Fruit fly (Drosophila melanogaster) whole organism, prepupa: ENCODE measurements around the gene CG6481.

ENCODE experiments used
- CG10669 ChIP-seq: fragments of 200-800 bp; sonication (Bioruptor generic); optimal IDR thresholded peaks from 3 replicates; lab custom pipeline; 2018; ENCODE audit warnings: missing biosample characterization, mild to moderate bottlenecking, missing genetic modification characterization, moderate library complexity
- CG11294 ChIP-seq: fragments of 200-800 bp; sonication (Bioruptor generic); IDR thresholded peaks from 2 replicates; pipeline ENCODE4 v1.3.6; 2022; ENCODE audit warnings: missing biosample characterization, missing genetic modification characterization
- CG11762 ChIP-seq: fragments of 200-800 bp; sonication (Bioruptor generic); optimal IDR thresholded peaks from 3 replicates; lab custom pipeline; 2016; ENCODE audit warnings: missing biosample characterization, missing genetic modification characterization; ENCODE audit not compliant: insufficient read depth
- CG11902 ChIP-seq: fragments of 200-800 bp; sonication (Bioruptor generic); optimal IDR thresholded peaks from 3 replicates; lab custom pipeline; 2016; ENCODE audit warnings: missing biosample characterization, missing genetic modification characterization
- CG15336 ChIP-seq: fragments of 200-800 bp; sonication (Bioruptor generic); IDR thresholded peaks from 2 replicates; pipeline ENCODE4 v1.3.6; 2022; ENCODE audit warnings: missing biosample characterization, missing genetic modification characterization
- CG3032 ChIP-seq: fragments of 200-800 bp; optimal IDR thresholded peaks from 2 replicates; lab custom pipeline; 2019; ENCODE audit warnings: missing biosample characterization, mild to moderate bottlenecking, missing genetic modification characterization, moderate library complexity
- CG31627 ChIP-seq: fragments of 200-800 bp; sonication (Bioruptor generic); optimal IDR thresholded peaks from 3 replicates; lab custom pipeline; 2016; ENCODE audit warnings: missing biosample characterization, missing genetic modification characterization
- CG32006 ChIP-seq: fragments of 200-800 bp; sonication (Bioruptor generic); optimal IDR thresholded peaks from 3 replicates; lab custom pipeline; 2017; ENCODE audit warnings: missing biosample characterization, mild to moderate bottlenecking, missing genetic modification characterization
- CG34406 ChIP-seq: fragments of 200-800 bp; sonication (Bioruptor generic); optimal IDR thresholded peaks from 3 replicates; lab custom pipeline; 2016; ENCODE audit warnings: missing biosample characterization, missing genetic modification characterization
- CG3919 ChIP-seq: fragments of 200-800 bp; sonication (Bioruptor generic); optimal IDR thresholded peaks from 3 replicates; lab custom pipeline; 2016; ENCODE audit warnings: missing biosample characterization, missing genetic modification characterization
- CG6163 ChIP-seq: fragments of 200-800 bp; sonication (Bioruptor generic); IDR thresholded peaks from 3 replicates; pipeline ENCODE4 v1.3.6; 2022; ENCODE audit warnings: missing biosample characterization, missing genetic modification characterization
- CG6792 ChIP-seq: fragments of 200-800 bp; sonication (Bioruptor generic); optimal IDR thresholded peaks from 3 replicates; lab custom pipeline; 2016; ENCODE audit warnings: missing biosample characterization, missing genetic modification characterization
- CG6808 ChIP-seq: fragments of 200-800 bp; sonication (Bioruptor generic); optimal IDR thresholded peaks from 3 replicates; lab custom pipeline; 2017; ENCODE audit warnings: missing biosample characterization, missing genetic modification characterization, mild to moderate bottlenecking, moderate library complexity, missing genetic modification reagents
- CG6854 ChIP-seq: fragments of 200-800 bp; sonication (Bioruptor generic); optimal IDR thresholded peaks from 2 replicates; lab custom pipeline; 2017; ENCODE audit warnings: missing biosample characterization, mild to moderate bottlenecking, missing genetic modification characterization
- CG7368 ChIP-seq: fragments of 200-800 bp; sonication (Bioruptor generic); optimal IDR thresholded peaks from 3 replicates; lab custom pipeline; 2016; ENCODE audit warnings: missing biosample characterization, missing genetic modification characterization
- CG8632 ChIP-seq: fragments of 200-800 bp; sonication (Bioruptor generic); optimal IDR thresholded peaks from 3 replicates; lab custom pipeline; 2016; ENCODE audit warnings: missing biosample characterization, missing genetic modification characterization
- CG9139 ChIP-seq: fragments of 200-800 bp; sonication (Bioruptor generic); optimal IDR thresholded peaks from 3 replicates; lab custom pipeline; 2017; ENCODE audit warnings: missing biosample characterization, mild to moderate bottlenecking, missing genetic modification characterization
- Eip78C ChIP-seq: fragments of 200-800 bp; sonication (Bioruptor generic); peaks from one replicate; lab custom pipeline; 2016; ENCODE audit warnings: missing biosample characterization, missing genetic modification characterization
- Eip93F ChIP-seq: fragments of 200-800 bp; sonication (Bioruptor generic); optimal IDR thresholded peaks from 2 replicates; lab custom pipeline; 2016; ENCODE audit warnings: missing biosample characterization, mild to moderate bottlenecking, missing genetic modification characterization
- Ets21C ChIP-seq: fragments of 200-800 bp; sonication (Bioruptor generic); optimal IDR thresholded peaks from 3 replicates; lab custom pipeline; 2016; ENCODE audit warnings: missing biosample characterization, missing genetic modification characterization
- Gug ChIP-seq: fragments of 200-800 bp; sonication (Bioruptor generic); IDR thresholded peaks from 2 replicates; pipeline ENCODE4 v1.3.6; 2022; ENCODE audit warnings: missing biosample characterization, missing genetic modification characterization
- Hr4 ChIP-seq: fragments of 200-800 bp; sonication (Bioruptor generic); optimal IDR thresholded peaks from 3 replicates; lab custom pipeline; 2016; ENCODE audit warnings: missing biosample characterization, missing genetic modification characterization
- Lpt ChIP-seq: fragments of 200-800 bp; sonication (Bioruptor generic); optimal IDR thresholded peaks from 3 replicates; lab custom pipeline; 2016; ENCODE audit warnings: missing biosample characterization, missing genetic modification characterization
- Met ChIP-seq: fragments of 200-800 bp; sonication (Bioruptor generic); optimal IDR thresholded peaks from 3 replicates; lab custom pipeline; 2016; ENCODE audit warnings: missing biosample characterization, missing genetic modification characterization
- Smox ChIP-seq: fragments of 200-800 bp; sonication (Bioruptor generic); optimal IDR thresholded peaks from 3 replicates; lab custom pipeline; 2016; ENCODE audit warnings: missing biosample characterization, missing genetic modification characterization
- Sox102F ChIP-seq: fragments of 200-800 bp; sonication (Bioruptor generic); optimal IDR thresholded peaks from 2 replicates; lab custom pipeline; 2016; ENCODE audit warnings: missing biosample characterization, mild to moderate bottlenecking, missing genetic modification characterization
- Sox14 ChIP-seq: fragments of 200-800 bp; sonication (Bioruptor generic); optimal IDR thresholded peaks from 3 replicates; lab custom pipeline; 2016; ENCODE audit warnings: missing biosample characterization, missing genetic modification characterization
- Sox15 ChIP-seq: fragments of 200-800 bp; sonication (Bioruptor generic); optimal IDR thresholded peaks from 3 replicates; lab custom pipeline; 2016; ENCODE audit warnings: missing biosample characterization, missing genetic modification characterization
- acj6 ChIP-seq: fragments of 200-800 bp; sonication (Bioruptor generic); optimal IDR thresholded peaks from 3 replicates; lab custom pipeline; 2016; ENCODE audit warnings: missing biosample characterization, missing genetic modification characterization
- cyc ChIP-seq: fragments of 200-800 bp; sonication (Bioruptor generic); optimal IDR thresholded peaks from 3 replicates; lab custom pipeline; 2016; ENCODE audit warnings: missing biosample characterization, missing genetic modification characterization
- dac ChIP-seq: fragments of 200-800 bp; sonication (Bioruptor generic); optimal IDR thresholded peaks from 2 replicates; lab custom pipeline; 2017; ENCODE audit warnings: missing biosample characterization, mild to moderate bottlenecking, missing genetic modification characterization
- dsx ChIP-seq: fragments of 200-800 bp; optimal IDR thresholded peaks from 3 replicates; lab custom pipeline; 2019; ENCODE audit warnings: missing biosample characterization, mild to moderate bottlenecking, missing genetic modification characterization, moderate library complexity; ENCODE audit not compliant: poor library complexity, severe bottlenecking
- eg ChIP-seq: fragments of 200-800 bp; sonication (Bioruptor generic); IDR thresholded peaks from 3 replicates; pipeline ENCODE4 v1.3.6; 2022; ENCODE audit warnings: missing biosample characterization, missing genetic modification characterization
- esn ChIP-seq: fragments of 200-800 bp; sonication (Bioruptor generic); optimal IDR thresholded peaks from 2 replicates; lab custom pipeline; 2016; ENCODE audit warnings: missing biosample characterization, mild to moderate bottlenecking, missing genetic modification characterization, moderate library complexity
- fd59A ChIP-seq: fragments of 200-800 bp; sonication (Bioruptor generic); optimal IDR thresholded peaks from 2 replicates; lab custom pipeline; 2017; ENCODE audit warnings: missing biosample characterization, mild to moderate bottlenecking, missing genetic modification characterization, missing genetic modification reagents
- fd85E ChIP-seq: fragments of 200-800 bp; sonication (Bioruptor generic); optimal IDR thresholded peaks from 3 replicates; lab custom pipeline; 2016; ENCODE audit warnings: missing biosample characterization, missing genetic modification characterization
- fkh ChIP-seq: fragments of 200-800 bp; sonication (Bioruptor generic); optimal IDR thresholded peaks from 3 replicates; lab custom pipeline; 2017; ENCODE audit warnings: missing biosample characterization, mild to moderate bottlenecking, missing genetic modification characterization, moderate library complexity
- lz ChIP-seq: fragments of 200-800 bp; sonication (Bioruptor generic); optimal IDR thresholded peaks from 3 replicates; lab custom pipeline; 2016; ENCODE audit warnings: missing biosample characterization, missing genetic modification characterization
- net ChIP-seq: fragments of 200-800 bp; sonication (Bioruptor generic); optimal IDR thresholded peaks from 3 replicates; lab custom pipeline; 2016; ENCODE audit warnings: missing biosample characterization, missing genetic modification characterization
- salr ChIP-seq, 2 experiments: fragments of 200-800 bp; sonication (Bioruptor generic); optimal IDR thresholded peaks; 3 replicates each; lab custom pipeline; 2016 to 2018; ENCODE audit warnings: missing biosample characterization in 2 of 2, missing genetic modification characterization in 2 of 2, mild to moderate bottlenecking in 1 of 2
- spab ChIP-seq: fragments of 200-800 bp; sonication (Bioruptor generic); optimal IDR thresholded peaks from 2 replicates; lab custom pipeline; 2017; ENCODE audit warnings: missing biosample characterization, mild to moderate bottlenecking, missing genetic modification characterization, missing genetic modification reagents
- ss ChIP-seq, 2 experiments: fragments of 200-800 bp; sonication (Bioruptor generic); optimal IDR thresholded peaks; 2 replicates in 1 of 2; 3 replicates in 1 of 2; lab custom pipeline; 2017 to 2018; ENCODE audit warnings: mild to moderate bottlenecking in 2 of 2, missing biosample characterization in 2 of 2, missing genetic modification characterization in 2 of 2, moderate library complexity in 1 of 2
- svp ChIP-seq: fragments of 200-800 bp; sonication (Bioruptor generic); peaks from one replicate; lab custom pipeline; 2016; ENCODE audit warnings: missing biosample characterization, missing genetic modification characterization
- topi ChIP-seq: fragments of 200-800 bp; sonication (Bioruptor generic); optimal IDR thresholded peaks from 3 replicates; lab custom pipeline; 2016; ENCODE audit warnings: missing biosample characterization, missing genetic modification characterization

Gene CG6481

DNA sequence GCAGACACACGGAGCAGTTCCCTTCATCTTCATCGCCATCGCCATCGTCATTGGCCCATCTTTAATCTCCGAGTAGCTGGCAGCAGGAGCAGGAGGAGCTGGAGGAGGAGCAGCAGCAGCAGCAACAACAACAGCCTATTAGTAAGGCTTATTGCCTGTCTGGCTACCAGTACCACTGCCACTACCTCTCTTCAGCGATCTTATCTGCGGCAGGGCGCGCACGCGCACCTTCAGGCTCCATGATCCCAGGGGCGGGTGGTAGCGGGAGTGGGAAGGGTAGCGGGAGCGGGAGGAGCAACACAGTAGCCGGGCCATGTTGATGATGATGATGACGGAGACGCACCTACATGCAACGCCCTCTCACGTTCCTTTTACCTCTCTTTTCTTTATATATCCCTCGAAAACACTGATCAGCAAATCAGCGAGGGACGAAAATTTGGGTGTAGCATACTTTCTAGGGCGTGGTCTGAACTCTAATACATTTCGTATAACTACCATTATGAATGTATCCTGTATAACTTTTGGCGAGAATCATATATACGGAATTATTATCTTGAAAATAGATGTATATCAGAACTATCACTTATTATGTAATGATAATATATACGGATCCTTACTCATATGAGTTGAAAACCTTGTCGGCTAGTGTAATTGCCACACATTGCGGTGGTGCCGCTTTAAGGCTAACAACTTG is 15.0 kb upstream of the CG6481 start (continued):
- no peak for TF ChIP-seq CG11294 (GFP tag; lab: Robert Waterston, UW)
- no peak for TF ChIP-seq Sox102F (GFP tag; lab: Kevin White, UChicago)
- no peak for TF ChIP-seq dac
- TF ChIP-seq CG7368 (GFP tag; lab: Kevin White, UChicago): no peak
- TF ChIP-seq Eip93F (GFP tag; lab: Kevin White, UChicago): no peak
- TF ChIP-seq CG34406 (GFP tag; lab: Kevin White, UChicago): peak; percentile 1
- TF ChIP-seq CG10669 (GFP tag; lab: Kevin White, UChicago): peak; percentile 43
- TF ChIP-seq CG6808 (GFP tag; lab: Kevin White, UChicago): peak; percentile 45
- TF ChIP-seq svp: peak; percentile 72
- no peak for TF ChIP-seq eg (GFP tag; lab: Robert Waterston, UW)
- no peak for TF ChIP-seq salr (GFP tag; optimal IDR thresholded peaks at IDR 0.05; lab: Kevin White, UChicago)
- no peak for TF ChIP-seq CG6854
- no peak for TF ChIP-seq CG11902
- TF ChIP-seq Ets21C (GFP tag; lab: Kevin White, UChicago): no peak
- TF ChIP-seq CG3919 (GFP tag; lab: Kevin White, UChicago): no peak
- TF ChIP-seq Gug (GFP tag; lab: Robert Waterston, UW): no peak
- no peak for TF ChIP-seq fkh (GFP tag; lab: Kevin White, UChicago)
- TF ChIP-seq Met (GFP tag; lab: Kevin White, UChicago): peak; percentile 21

DNA sequence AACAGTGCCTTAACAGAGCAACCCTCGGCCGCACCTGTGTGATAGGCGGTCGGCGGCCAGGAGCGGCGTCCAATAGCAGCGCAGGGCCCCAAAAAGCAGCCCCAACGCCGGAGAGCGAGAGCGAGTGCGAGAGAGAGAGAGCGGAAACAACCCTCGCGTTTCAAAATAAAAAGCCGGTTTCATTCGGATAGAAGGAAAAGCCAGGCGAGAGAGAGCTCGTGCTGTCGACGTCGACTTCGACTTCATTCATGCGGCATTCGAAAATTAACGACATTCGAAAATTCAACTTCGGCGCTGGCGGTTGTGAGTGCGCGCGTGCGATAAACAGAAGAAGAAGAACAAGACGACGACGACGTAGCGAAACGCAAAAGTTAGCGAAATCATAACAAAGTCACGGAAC is 12.1 kb upstream of the CG6481 start:
- TF ChIP-seq Lpt (GFP tag; lab: Kevin White, UChicago) (no peak), ss (GFP tag; optimal IDR thresholded peaks at IDR 0.05; lab: Kevin White, UChicago) (peak in 1 of 2 experiments; percentile 6), Sox102F (GFP tag; lab: Kevin White, UChicago) (no peak), fd85E (GFP tag; lab: Kevin White, UChicago) (no peak), CG6854 (peak; percentile 67), eg (GFP tag; lab: Robert Waterston, UW) (peak; percentile 18; the same call in 1 of the 3 replicates), svp (peak; percentile 50), CG15336 (GFP tag; lab: Robert Waterston, UW) (peak; percentile 34; the same call in 1 of the 2 replicates), Met (GFP tag; lab: Kevin White, UChicago) (no peak), Sox15 (no peak), CG9139 (GFP tag; lab: Kevin White, UChicago) (peak; percentile 23), net (GFP tag; lab: Kevin White, UChicago) (no peak), CG11902 (peak; percentile 48), topi (no peak), dsx (GFP tag; lab: Kevin White, UChicago) (peak; percentile 10), CG8632 (no peak), Eip78C (GFP tag; lab: Kevin White, UChicago) (peak; percentile 57), spab (no peak), Sox14 (no peak), Hr4 (no peak), CG34406 (GFP tag; lab: Kevin White, UChicago) (no peak), CG6792 (no peak)
- TF ChIP-seq, all 60 proteins: peak for 9

DNA sequence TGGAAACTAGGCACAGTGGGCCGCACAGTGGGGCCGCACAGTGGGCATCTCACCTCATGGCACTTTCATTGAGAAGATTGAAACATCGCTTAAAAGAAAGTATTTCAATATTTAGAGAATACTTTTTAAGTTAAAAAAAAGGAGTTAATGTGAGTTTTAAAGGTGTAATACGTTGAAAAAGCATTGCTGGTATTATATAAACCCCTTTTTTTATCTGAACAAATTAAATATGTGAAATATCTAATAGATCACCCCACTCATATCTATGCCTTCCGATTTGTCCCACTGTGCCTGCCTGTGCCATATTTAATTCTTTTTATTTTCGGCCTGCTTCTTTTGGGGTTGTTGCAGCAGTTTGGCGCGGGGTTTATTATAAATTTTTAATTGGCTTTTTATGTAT is 11.1 kb upstream of the CG6481 start:
- peak; percentile 16 for TF ChIP-seq acj6 (GFP tag; lab: Kevin White, UChicago)
- no peak for TF ChIP-seq dsx (GFP tag; lab: Kevin White, UChicago)
- no peak for TF ChIP-seq fd85E (GFP tag; lab: Kevin White, UChicago)
- peak; percentile 5 for TF ChIP-seq Met (GFP tag; lab: Kevin White, UChicago)
- TF ChIP-seq Lpt (GFP tag; lab: Kevin White, UChicago): no peak
- TF ChIP-seq CG6163 (GFP tag; lab: Robert Waterston, UW): no peak
- TF ChIP-seq CG15336 (GFP tag; lab: Robert Waterston, UW): no peak
- TF ChIP-seq fd59A: no peak
- TF ChIP-seq Sox15: no peak
- TF ChIP-seq lz: peak; percentile 39
- TF ChIP-seq CG3032 (tag; lab: Kevin White, UChicago): no peak
- TF ChIP-seq fkh (GFP tag; lab: Kevin White, UChicago): no peak
- TF ChIP-seq CG6792: peak; percentile 10
- peak; percentile 53 for TF ChIP-seq esn (GFP tag; lab: Kevin White, UChicago)
- no peak for TF ChIP-seq CG11762
- peak; percentile 13 for TF ChIP-seq CG32006
- TF ChIP-seq Ets21C (GFP tag; lab: Kevin White, UChicago): no peak
- peak; percentile 80 for TF ChIP-seq svp
- no peak for TF ChIP-seq Eip93F (GFP tag; lab: Kevin White, UChicago)
- TF ChIP-seq dac: no peak
- TF ChIP-seq CG11294 (GFP tag; lab: Robert Waterston, UW): no peak
- peak; percentile 19 for TF ChIP-seq CG31627 (GFP tag; lab: Kevin White, UChicago)
- peak; percentile 84 for TF ChIP-seq Eip78C (GFP tag; lab: Kevin White, UChicago)
- TF ChIP-seq Smox: peak; percentile 36
- TF ChIP-seq CG34406 (GFP tag; lab: Kevin White, UChicago): peak; percentile 11
- no peak for TF ChIP-seq Hr4
- TF ChIP-seq CG9139 (GFP tag; lab: Kevin White, UChicago): no peak
- peak; percentile 25 for TF ChIP-seq CG8632
- no peak for TF ChIP-seq cyc (GFP tag; lab: Kevin White, UChicago)
- no peak for TF ChIP-seq Gug (GFP tag; lab: Robert Waterston, UW)
